Worm (Caenorhabditis elegans) whole organism, L4 larva: ENCODE measurements around the gene K01D12.8.

ENCODE experiments used
- lin-38 ChIP-seq: fragments of 200-800 bp; sonication (Bioruptor generic); IDR thresholded peaks from 2 replicates; pipeline ENCODE4 v1.3.6; 2022; ENCODE audit warnings: missing genetic modification reagents, missing genetic modification characterization, missing compliant biosample characterization
- mdl-1 ChIP-seq, 2 experiments: fragments of 150-350 bp in 1 of 2; sonication (generic microtip) in 1 of 2; optimal IDR thresholded peaks; 2 replicates each; lab custom pipeline; 2014 to 2017; ENCODE audit warnings: missing biosample characterization in 2 of 2, missing genetic modification characterization in 2 of 2

DNA sequence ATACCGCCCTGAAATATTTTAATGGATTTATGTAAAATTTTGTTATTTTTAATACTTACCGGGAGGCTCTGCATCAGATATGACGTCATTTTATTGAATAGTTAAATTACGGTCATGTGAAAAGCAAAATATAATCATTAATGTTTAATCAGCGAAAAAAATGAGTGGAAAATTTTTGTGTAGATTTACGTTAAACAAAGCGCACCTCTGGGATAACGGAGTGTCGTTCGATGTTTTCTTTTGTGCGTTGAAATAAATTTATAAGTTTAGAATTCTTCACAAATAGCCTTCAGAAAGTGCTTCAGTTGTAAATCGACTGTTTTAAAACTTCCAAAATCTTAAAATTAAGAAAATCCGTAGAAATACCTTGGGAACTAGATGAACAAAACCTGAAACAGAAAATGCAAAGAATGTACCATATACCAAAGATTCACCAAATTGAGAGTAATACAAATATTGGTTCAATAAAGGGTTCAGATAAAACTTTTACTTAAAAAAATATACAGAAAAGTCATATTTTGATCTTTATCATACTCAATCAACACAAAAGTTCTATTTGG, 1.7 kb upstream of the K01D12.8 start, which contains the start of the genes K01D12.20 and miga-1:
- no peak for TF ChIP-seq mdl-1 (tag; optimal IDR thresholded peaks at IDR 0.05; lab: Kevin White, UChicago)
- TF ChIP-seq lin-38, result no peak
